Worm (Caenorhabditis elegans): ENCODE measurements around the gene col-97.

ce11 chrIII:13005161-13005560, 11.7 kb upstream of the col-97 start, which contains the start of gene snf-7:
- no peak for TF ChIP-seq nhr-12 (tag; optimal IDR thresholded peaks at IDR 0.05)
- no peak for TF ChIP-seq elt-1 (tag; optimal IDR thresholded peaks at IDR 0.05; ENCODE audit: borderline replicate concordance, insufficient read depth)
- TF ChIP-seq blmp-1 (tag; optimal IDR thresholded peaks at IDR 0.05), result no peak
- no peak for TF ChIP-seq sptf-1 (tag; optimal IDR thresholded peaks at IDR 0.05)
- no peak for TF ChIP-seq snpc-4 (tag; optimal IDR thresholded peaks at IDR 0.05)
- TF ChIP-seq M03D4.4 (tag; optimal IDR thresholded peaks at IDR 0.05), result no peak
- TF ChIP-seq ceh-83 (GFP tag; optimal IDR thresholded peaks at IDR 0.05), result no peak
- TF ChIP-seq ham-2 (GFP tag; optimal IDR thresholded peaks at IDR 0.05), result no peak
- no peak for TF ChIP-seq pha-4 (tag; optimal IDR thresholded peaks at IDR 0.05)
- TF ChIP-seq lsy-2 (tag; optimal IDR thresholded peaks at IDR 0.05), result no peak
- no peak for TF ChIP-seq unc-62 (GFP tag; optimal IDR thresholded peaks at IDR 0.05)
- TF ChIP-seq nhr-76 (tag; optimal IDR thresholded peaks at IDR 0.05), result no peak
- no peak for TF ChIP-seq unc-39 (tag; optimal IDR thresholded peaks at IDR 0.05)
- TF ChIP-seq lin-13 (tag; optimal IDR thresholded peaks at IDR 0.05), result no peak

All from whole organism, mixed stage, embryonic.